Fruit fly (Drosophila melanogaster): ENCODE data around the gene Hinfp.

- no peak for TF ChIP-seq Dfd (GFP tag; optimal IDR thresholded peaks at IDR 0.05)
- no peak for TF ChIP-seq Abd-B (GFP tag; optimal IDR thresholded peaks at IDR 0.05)
- TF ChIP-seq Hr78 (GFP tag; optimal IDR thresholded peaks at IDR 0.05), result no peak
- TF ChIP-seq HLH106 (tag; optimal IDR thresholded peaks at IDR 0.05), result no peak
- no peak for TF ChIP-seq woc (GFP tag; optimal IDR thresholded peaks at IDR 0.05)
These were observed 23.4 kb upstream of the Hinfp start for dm6 chrX:601984-602383.
